Fruit fly (Drosophila melanogaster) whole organism: ENCODE measurements around the gene RpS30.

Experiments used
- CG8478 ChIP-seq: fragments of >200 bp; optimal IDR thresholded peaks from 2 replicates; lab custom pipeline; 2018; ENCODE audit warnings: inconsistent platforms
- Dll ChIP-seq: fragments of >200 bp; optimal IDR thresholded peaks from 2 replicates; lab custom pipeline; 2017
- EcR ChIP-seq, 2 experiments: fragments of >200 bp; optimal IDR thresholded peaks; 2 replicates each; lab custom pipeline; 2017; ENCODE audit warnings: missing biosample characterization in 2 of 2, missing genetic modification characterization in 2 of 2, missing genetic modification reagents in 2 of 2
- pan ChIP-seq: fragments of >200 bp; optimal IDR thresholded peaks from 2 replicates; lab custom pipeline; 2017
- psq ChIP-seq: fragments of >200 bp; optimal IDR thresholded peaks from 2 replicates; lab custom pipeline; 2017
- usp ChIP-seq: fragments of >200 bp; optimal IDR thresholded peaks from 2 replicates; lab custom pipeline; 2017; ENCODE audit warnings: missing biosample characterization, missing genetic modification characterization, mixed read lengths

The RpS30 gene

DNA sequence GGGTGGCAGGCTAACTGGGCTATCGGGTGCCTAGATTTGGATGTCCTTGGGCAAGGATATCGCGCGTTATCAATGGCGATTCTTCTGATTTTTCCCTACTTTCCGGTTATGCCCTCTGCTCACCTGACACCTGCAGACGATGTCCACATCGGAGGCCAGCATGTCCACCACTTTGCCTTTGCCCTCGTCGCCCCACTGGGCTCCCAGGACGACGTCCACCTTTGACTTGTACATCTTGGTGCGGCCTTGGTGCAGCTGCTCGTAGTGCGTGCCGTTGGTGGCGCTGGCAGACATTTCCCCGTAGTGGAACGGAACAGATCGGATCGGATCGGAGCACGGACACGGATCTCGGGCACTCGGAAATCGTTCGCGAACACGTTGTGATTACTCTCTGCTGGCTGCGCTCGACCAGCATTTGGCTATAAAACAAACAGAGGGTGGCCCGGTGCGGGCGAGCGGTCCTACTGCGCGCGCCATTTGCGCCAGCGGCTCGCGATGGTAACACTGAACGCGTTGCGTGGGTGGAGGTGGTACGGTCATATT lies 20.1 kb upstream of the RpS30 start, which contains the start of gene Adss:
TSS of gene Adss (minus strand) at position 428 of the 543 bp plus-strand sequence.
- TF ChIP-seq EcR (GFP tag; optimal IDR thresholded peaks at IDR 0.05; lab: Kevin White, UChicago) (no peak), usp (GFP tag; lab: Kevin White, UChicago) (no peak), CG8478 (no peak), psq (no peak), Dll (lab: Kevin White, UChicago) (no peak), pan (no peak)

DNA sequence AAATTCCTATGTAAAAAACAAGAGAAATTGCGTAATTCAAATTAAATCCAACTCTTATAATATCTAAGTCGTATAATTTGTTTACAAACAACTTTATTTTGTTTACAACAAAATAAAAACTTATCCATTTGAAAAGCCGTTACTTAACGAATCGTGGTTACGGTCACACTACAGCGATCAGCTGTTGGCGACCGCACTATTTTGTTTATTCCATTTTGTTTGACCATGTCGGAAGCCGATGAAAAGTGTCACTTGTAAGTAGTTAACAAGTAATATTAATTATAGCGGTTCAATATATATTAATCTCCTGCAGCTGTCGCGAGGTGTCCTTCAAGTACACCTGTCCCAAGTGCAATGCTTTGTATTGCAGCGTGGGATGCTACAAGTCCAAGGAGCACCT lies 19.4 kb upstream of the RpS30 start, which contains the start of gene CG31223:
TSS of gene CG31223 (plus strand) at position 165 of the 400 bp plus-strand sequence.
- TF ChIP-seq usp (GFP tag; lab: Kevin White, UChicago) (no peak), EcR (GFP tag; optimal IDR thresholded peaks at IDR 0.05; lab: Kevin White, UChicago) (no peak), psq (no peak), pan (no peak), CG8478 (no peak)

dm6 chr3R:20832689-20833524 lies 17.4 kb upstream of the RpS30 start, which contains the start of gene Synd:
TSS of gene Synd (plus strand) at chr3R:20832799.
- TF ChIP-seq CG8478 (no peak), pan (no peak), EcR (GFP tag; optimal IDR thresholded peaks at IDR 0.05; lab: Kevin White, UChicago) (peak in 1 of 2 experiments; percentile 36), usp (GFP tag; lab: Kevin White, UChicago) (no peak), psq (no peak)

- no peak for TF ChIP-seq usp (GFP tag; lab: Kevin White, UChicago)
- TF ChIP-seq pan: no peak
- TF ChIP-seq Dll (lab: Kevin White, UChicago): no peak
- TF ChIP-seq psq: no peak
- no peak for TF ChIP-seq EcR (GFP tag; optimal IDR thresholded peaks at IDR 0.05; lab: Kevin White, UChicago)
- no peak for TF ChIP-seq CG8478
Measured at dm6 chr3R:20833664-20834063, 16.7 kb upstream of the RpS30 start.

dm6 chr3R:20834770-20835183 lies 15.5 kb upstream of the RpS30 start:
- TF ChIP-seq usp (GFP tag; lab: Kevin White, UChicago) (no peak), psq (no peak), Dll (lab: Kevin White, UChicago) (no peak), EcR (GFP tag; optimal IDR thresholded peaks at IDR 0.05; lab: Kevin White, UChicago) (no peak), pan (no peak), CG8478 (no peak)

DNA sequence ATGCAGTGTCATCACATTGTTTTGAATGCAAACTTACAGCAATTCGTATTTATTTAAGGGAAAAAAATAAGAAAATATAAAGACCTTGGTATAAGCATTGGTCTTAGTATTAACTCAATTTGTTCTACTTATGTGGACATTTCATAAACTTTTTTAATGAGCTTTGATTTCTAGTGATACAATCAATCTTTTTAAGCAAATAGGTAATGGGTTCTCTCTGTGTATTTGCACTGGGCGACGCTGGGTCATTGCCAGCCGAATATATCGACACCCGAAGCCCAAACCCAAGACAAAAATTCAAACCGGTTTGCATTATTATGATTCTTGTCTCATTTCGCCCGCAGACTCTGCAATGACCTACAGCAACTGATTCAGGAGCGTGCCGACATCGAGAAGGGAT lies 14.8 kb upstream of the RpS30 start:
- no peak for TF ChIP-seq Dll (lab: Kevin White, UChicago)
- TF ChIP-seq psq: no peak
- no peak for TF ChIP-seq usp (GFP tag; lab: Kevin White, UChicago)
- TF ChIP-seq pan: no peak
- TF ChIP-seq CG8478: no peak
- no peak for TF ChIP-seq EcR (GFP tag; optimal IDR thresholded peaks at IDR 0.05; lab: Kevin White, UChicago)

- TF ChIP-seq usp (GFP tag; lab: Kevin White, UChicago) (no peak), EcR (GFP tag; optimal IDR thresholded peaks at IDR 0.05; lab: Kevin White, UChicago) (no peak), Dll (lab: Kevin White, UChicago) (no peak)
Measured at dm6 chr3R:20836257-20836856, 14.0 kb upstream of the RpS30 start.

DNA sequence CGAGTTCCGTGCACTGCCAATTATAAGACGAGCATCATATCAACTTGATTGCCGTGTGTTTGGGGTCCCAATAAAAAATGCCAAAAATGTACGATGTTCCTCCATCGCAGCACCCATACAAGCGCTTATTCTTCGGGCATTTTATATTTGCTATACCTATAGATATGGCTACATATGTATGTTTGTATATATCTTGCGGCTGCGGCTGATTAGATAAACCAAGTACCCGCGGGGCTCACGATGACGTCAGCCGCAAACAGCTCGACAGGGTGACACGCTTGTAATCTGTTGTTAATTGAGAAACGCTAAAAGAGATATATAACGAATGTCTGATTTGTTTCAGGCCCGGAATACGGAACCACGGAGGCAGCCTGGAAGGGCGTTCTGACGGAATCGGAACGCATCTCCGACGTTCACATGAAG lies 13.1 kb upstream of the RpS30 start:
- TF ChIP-seq EcR (GFP tag; optimal IDR thresholded peaks at IDR 0.05; lab: Kevin White, UChicago): no peak
- TF ChIP-seq pan: no peak
- no peak for TF ChIP-seq psq
- no peak for TF ChIP-seq CG8478
- TF ChIP-seq usp (GFP tag; lab: Kevin White, UChicago): no peak
- TF ChIP-seq Dll (lab: Kevin White, UChicago): no peak

DNA sequence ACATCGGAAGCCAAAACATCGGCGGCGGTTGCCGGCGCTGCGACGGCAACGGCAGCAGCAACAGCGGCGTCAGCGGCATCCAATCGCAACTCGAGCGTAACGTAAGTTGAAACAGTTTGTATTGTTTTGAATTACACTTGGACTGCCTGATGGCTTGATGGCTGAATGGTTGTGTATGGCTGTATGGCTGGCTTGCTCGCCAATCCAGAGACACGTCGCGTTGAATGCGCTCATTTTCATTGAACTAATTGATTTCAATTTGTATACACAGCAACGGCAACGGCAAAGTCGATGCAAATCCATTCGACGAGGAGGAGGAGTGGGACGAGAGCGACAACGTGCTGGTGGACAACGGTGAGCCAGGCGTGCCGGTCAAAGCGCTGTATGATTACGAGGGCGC lies 11.5 kb upstream of the RpS30 start:
- TF ChIP-seq psq (no peak), Dll (lab: Kevin White, UChicago) (no peak), EcR (GFP tag; optimal IDR thresholded peaks at IDR 0.05; lab: Kevin White, UChicago) (no peak), CG8478 (no peak), usp (GFP tag; lab: Kevin White, UChicago) (no peak), pan (no peak)

DNA sequence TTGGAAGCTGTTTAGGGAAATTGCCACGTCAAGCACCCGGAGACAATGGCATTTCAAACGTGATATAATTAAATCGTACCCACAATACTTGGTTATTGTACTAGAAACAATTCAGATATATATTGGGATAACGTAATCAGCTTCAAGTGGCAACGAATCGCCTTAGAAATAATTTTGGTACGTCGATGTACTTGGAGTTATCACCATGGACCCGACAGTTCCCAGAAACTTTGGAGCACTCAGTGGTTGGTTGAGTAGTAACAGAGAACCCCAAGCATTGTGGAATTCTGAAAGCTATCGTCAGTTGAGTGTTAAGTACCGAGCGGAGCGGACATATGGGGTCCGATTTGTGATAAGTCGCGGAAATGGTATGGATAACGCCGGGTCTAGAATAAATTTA lies 8.5 kb upstream of the RpS30 start, which contains the start of gene CG15695:
TSS of gene CG15695 (plus strand) at position 301 of the 400 bp plus-strand sequence.
- TF ChIP-seq EcR (GFP tag; optimal IDR thresholded peaks at IDR 0.05; lab: Kevin White, UChicago): no peak
- no peak for TF ChIP-seq usp (GFP tag; lab: Kevin White, UChicago)
- TF ChIP-seq Dll (lab: Kevin White, UChicago): no peak
- TF ChIP-seq psq: no peak

DNA sequence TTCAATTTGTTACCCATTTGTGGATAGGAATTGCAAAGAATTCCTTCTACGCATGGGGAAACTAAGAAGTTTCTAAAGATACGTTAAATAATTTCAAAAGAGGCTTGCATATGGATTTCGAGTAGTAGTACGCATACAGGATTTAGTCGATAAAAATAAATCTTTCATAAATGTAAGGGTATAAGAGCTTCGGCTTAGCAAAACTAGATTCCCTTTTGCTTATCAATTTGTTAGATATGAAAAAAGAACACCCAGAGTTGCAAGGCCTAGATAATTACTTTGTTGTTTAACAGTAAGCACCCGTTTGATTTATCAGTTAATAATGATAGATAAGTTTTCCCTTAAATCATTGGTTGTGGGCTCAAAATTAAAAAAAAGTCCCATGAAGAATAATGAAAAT lies 4.8 kb upstream of the RpS30 start:
- TF ChIP-seq Dll (lab: Kevin White, UChicago): no peak
- TF ChIP-seq EcR (GFP tag; optimal IDR thresholded peaks at IDR 0.05; lab: Kevin White, UChicago): no peak
- TF ChIP-seq CG8478: no peak
- no peak for TF ChIP-seq pan
- no peak for TF ChIP-seq usp (GFP tag; lab: Kevin White, UChicago)
- no peak for TF ChIP-seq psq

DNA sequence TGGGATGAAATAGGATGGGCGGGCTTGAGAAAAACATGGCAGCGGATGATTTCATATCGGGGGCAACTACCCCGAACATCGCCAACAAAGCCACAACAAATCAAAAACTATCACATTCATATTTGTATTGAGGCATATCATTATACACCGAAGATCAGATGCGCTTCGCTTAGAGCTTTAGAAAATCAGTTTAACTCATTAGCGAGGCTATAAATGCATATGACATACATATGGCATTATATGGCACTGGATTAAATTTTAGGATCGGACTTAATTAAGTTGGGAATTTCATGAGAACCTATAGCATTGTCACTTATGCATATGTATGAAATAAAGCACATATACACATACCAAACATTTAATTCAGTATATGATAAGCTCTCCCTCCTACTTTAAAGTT lies 4.0 kb upstream of the RpS30 start:
- no peak for TF ChIP-seq pan
- TF ChIP-seq usp (GFP tag; lab: Kevin White, UChicago): no peak
- TF ChIP-seq CG8478: no peak
- no peak for TF ChIP-seq psq
- no peak for TF ChIP-seq Dll (lab: Kevin White, UChicago)
- TF ChIP-seq EcR (GFP tag; optimal IDR thresholded peaks at IDR 0.05; lab: Kevin White, UChicago): no peak
